Worm (Caenorhabditis elegans): ENCODE measurements around the gene pqn-84.

pqn-84 gene

ce11 chrIII:11721405-11721804 is 21.3 kb downstream of the pqn-84 start, which contains the start of gene Y41C4A.32:
TSS of gene Y41C4A.32 (plus strand) at chrIII:11721706.
- no peak for TF ChIP-seq lsy-2 (tag; optimal IDR thresholded peaks at IDR 0.05)
- no peak for TF ChIP-seq ceh-16 (tag; optimal IDR thresholded peaks at IDR 0.05)
- peak; percentile 11 for TF ChIP-seq fos-1 (tag; optimal IDR thresholded peaks at IDR 0.05)

- TF ChIP-seq lin-13 (GFP tag; optimal IDR thresholded peaks at IDR 0.05) = no peak
- TF ChIP-seq nhr-6 (tag; optimal IDR thresholded peaks at IDR 0.05) = no peak
- no peak for TF ChIP-seq lin-39 (tag; optimal IDR thresholded peaks at IDR 0.05)
- no peak for TF ChIP-seq Y55F3AM.14 (GFP tag; optimal IDR thresholded peaks at IDR 0.05)
- no peak for TF ChIP-seq ceh-16 (tag; optimal IDR thresholded peaks at IDR 0.05)
- no peak for TF ChIP-seq unc-62 (GFP tag; optimal IDR thresholded peaks at IDR 0.05)
- TF ChIP-seq sma-3 (GFP tag; optimal IDR thresholded peaks at IDR 0.05) = no peak
- TF ChIP-seq nhr-11 (tag; optimal IDR thresholded peaks at IDR 0.05) = no peak
- TF ChIP-seq skn-1 (tag; optimal IDR thresholded peaks at IDR 0.05) = no peak
- TF ChIP-seq peb-1 (tag; optimal IDR thresholded peaks at IDR 0.05) = no peak
Measured at ce11 chrIII:11726590-11726989, 26.5 kb downstream of the pqn-84 start, which contains the start of gene Y41C4A.12. TSS of gene Y41C4A.12 (minus strand) at chrIII:11726690.

DNA sequence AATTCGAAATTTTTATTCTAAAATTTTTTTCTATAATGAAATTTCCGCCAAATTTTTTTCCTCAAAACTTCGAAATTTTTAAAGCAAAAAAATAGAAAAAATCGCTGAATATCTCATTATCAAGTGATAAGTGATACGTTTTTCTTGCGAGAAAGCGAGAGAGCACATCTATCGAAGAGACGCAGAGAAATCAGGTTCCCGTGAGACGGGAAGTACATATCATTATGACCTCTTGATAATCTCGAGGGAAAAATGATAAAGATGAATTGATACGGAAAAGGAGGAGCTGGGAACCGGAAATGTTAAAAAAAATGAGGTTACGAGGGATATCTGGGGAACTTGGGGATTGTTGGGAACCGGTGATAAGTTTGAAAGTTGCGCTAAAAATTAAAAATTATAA is 27.0 kb downstream of the pqn-84 start:
- TF ChIP-seq sem-4 (tag; optimal IDR thresholded peaks at IDR 0.05) = no peak
- no peak for TF ChIP-seq unc-39 (tag; optimal IDR thresholded peaks at IDR 0.05)
- no peak for TF ChIP-seq dmd-4 (tag; optimal IDR thresholded peaks at IDR 0.05)
- TF ChIP-seq fos-1 (tag; optimal IDR thresholded peaks at IDR 0.05) = peak; percentile 21
- peak; percentile 12 for TF ChIP-seq nhr-21 (tag; optimal IDR thresholded peaks at IDR 0.05)

DNA sequence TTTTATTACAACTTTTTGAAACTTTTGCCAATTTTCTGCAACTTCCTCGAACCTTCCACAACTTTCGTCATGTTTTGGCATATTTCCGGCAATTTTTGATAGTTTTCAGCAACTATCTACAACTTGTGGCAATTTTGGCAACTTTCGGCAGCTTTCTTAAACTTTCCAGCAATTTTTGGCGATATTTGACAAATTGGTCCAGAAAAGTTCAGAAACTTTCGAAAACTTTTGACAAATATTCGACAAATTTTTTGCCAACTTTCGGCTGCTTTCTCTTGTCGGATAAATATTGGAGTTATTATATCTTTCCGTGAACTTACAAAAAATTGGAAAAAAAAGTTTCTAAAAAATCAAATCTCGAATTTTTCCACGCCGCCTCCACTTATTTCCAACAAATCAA is 30.3 kb downstream of the pqn-84 start, which contains the start of gene Y41C4A.18:
Gene Y41C4A.18, plus strand, starts transcription at position 301 of the 400 bp plus-strand sequence.
- TF ChIP-seq nhr-77 (tag; optimal IDR thresholded peaks at IDR 0.05) (no peak), mdl-1 (tag; optimal IDR thresholded peaks at IDR 0.05) (no peak), unc-62 (GFP tag; optimal IDR thresholded peaks at IDR 0.05) (no peak), mbf-1 (tag; optimal IDR thresholded peaks at IDR 0.05) (no peak), sem-4 (tag; optimal IDR thresholded peaks at IDR 0.05) (no peak), egl-27 (tag; optimal IDR thresholded peaks at IDR 0.05) (no peak), nhr-21 (tag; optimal IDR thresholded peaks at IDR 0.05) (no peak), nhr-6 (tag; optimal IDR thresholded peaks at IDR 0.05) (no peak), blmp-1 (tag; optimal IDR thresholded peaks at IDR 0.05; ENCODE audit: insufficient read depth) (no peak), sma-3 (GFP tag; optimal IDR thresholded peaks at IDR 0.05) (no peak), alr-1 (tag; optimal IDR thresholded peaks at IDR 0.05) (no peak), lin-13 (GFP tag; optimal IDR thresholded peaks at IDR 0.05) (no peak), ama-1 (optimal IDR thresholded peaks at IDR 0.05) (no peak), nhr-10 (tag; optimal IDR thresholded peaks at IDR 0.05) (no peak), nhr-12 (tag; optimal IDR thresholded peaks at IDR 0.05) (no peak), gmeb-1 (tag; optimal IDR thresholded peaks at IDR 0.05) (no peak)

DNA sequence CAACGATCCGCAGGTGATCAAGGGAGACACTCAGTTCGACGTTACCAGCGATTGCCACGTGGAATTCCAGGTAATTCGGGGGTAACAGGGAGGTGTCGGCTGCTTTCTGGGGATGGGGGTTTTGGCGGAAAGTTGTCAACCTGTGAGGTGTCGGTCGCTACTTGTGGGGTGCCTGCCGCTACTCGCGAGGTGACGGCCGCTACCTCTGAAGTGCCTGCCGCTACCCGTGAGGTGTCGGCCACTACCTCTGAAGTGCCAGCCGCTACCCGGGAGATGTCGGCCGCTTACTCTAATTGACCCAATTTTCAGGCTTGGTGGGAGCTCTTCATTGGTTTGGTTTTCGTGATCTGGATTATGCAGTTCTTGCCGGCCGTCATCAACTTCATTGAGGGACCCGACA is 30.8 kb downstream of the pqn-84 start:
- TF ChIP-seq alr-1 (tag; optimal IDR thresholded peaks at IDR 0.05) (no peak), elt-1 (tag; optimal IDR thresholded peaks at IDR 0.05) (no peak), nhr-12 (tag; optimal IDR thresholded peaks at IDR 0.05) (no peak), nhr-6 (tag; optimal IDR thresholded peaks at IDR 0.05) (no peak), unc-55 (GFP tag; optimal IDR thresholded peaks at IDR 0.05) (no peak), F13H6.1 (tag; optimal IDR thresholded peaks at IDR 0.05) (no peak), zag-1 (tag; optimal IDR thresholded peaks at IDR 0.05) (no peak), nhr-25 (tag; optimal IDR thresholded peaks at IDR 0.05) (no peak), sma-3 (GFP tag; optimal IDR thresholded peaks at IDR 0.05) (no peak), ztf-1 (GFP tag; conservative IDR thresholded peaks at IDR 0.05) (no peak), Y55F3AM.14 (GFP tag; optimal IDR thresholded peaks at IDR 0.05) (no peak), aly-2 (tag; optimal IDR thresholded peaks at IDR 0.05) (no peak)

ce11 chrIII:11731491-11731890 is 31.4 kb downstream of the pqn-84 start:
- TF ChIP-seq ztf-11 (tag; optimal IDR thresholded peaks at IDR 0.05) (no peak), unc-55 (GFP tag; optimal IDR thresholded peaks at IDR 0.05) (no peak), nhr-129 (tag; optimal IDR thresholded peaks at IDR 0.05) (no peak), mdl-1 (tag; optimal IDR thresholded peaks at IDR 0.05) (no peak), nhr-11 (tag; optimal IDR thresholded peaks at IDR 0.05) (no peak), sma-9 (GFP tag; optimal IDR thresholded peaks at IDR 0.05) (no peak), sma-9 (tag; optimal IDR thresholded peaks at IDR 0.05) (no peak), aly-2 (tag; optimal IDR thresholded peaks at IDR 0.05) (no peak), F13H6.1 (tag; optimal IDR thresholded peaks at IDR 0.05) (no peak), nhr-25 (tag; optimal IDR thresholded peaks at IDR 0.05) (no peak), dmd-4 (tag; optimal IDR thresholded peaks at IDR 0.05) (no peak), ceh-16 (tag; optimal IDR thresholded peaks at IDR 0.05) (no peak), zag-1 (tag; optimal IDR thresholded peaks at IDR 0.05) (no peak), sem-4 (tag; optimal IDR thresholded peaks at IDR 0.05) (no peak)

Measured in whole organism, L2 larva.